Fruit fly (Drosophila melanogaster): ENCODE results near the gene Ca-alpha1T.
A peak's percentile ranks its signal among the peaks of the same experiment; 100 is the strongest.

The Ca-alpha1T gene

DNA sequence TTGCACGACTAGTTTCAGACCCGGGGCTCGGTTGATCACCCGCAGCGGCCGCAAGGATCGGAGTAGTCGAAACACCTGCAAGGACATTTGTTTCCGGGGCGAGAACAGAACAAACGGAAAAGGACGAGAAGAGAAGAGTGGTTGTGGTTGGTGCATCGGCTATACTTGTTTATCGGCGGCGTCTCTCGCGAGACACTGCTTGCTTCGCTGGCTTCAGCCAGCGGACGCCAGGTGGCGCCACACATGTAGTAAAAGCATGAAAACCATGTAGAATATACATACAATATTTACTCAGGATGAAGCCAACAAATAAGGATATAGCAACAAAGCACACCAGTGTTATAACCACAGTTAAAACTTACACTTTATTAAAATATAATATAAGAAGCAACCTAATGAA, 82.4 kb downstream of the Ca-alpha1T start (continued):
- no peak for TF ChIP-seq CG12104 (GFP tag; optimal IDR thresholded peaks at IDR 0.05)
- peak; percentile 44 for TF ChIP-seq Lhr (GFP tag; optimal IDR thresholded peaks at IDR 0.05)
- peak; percentile 70; the same call in 1 of the 2 replicates for TF ChIP-seq sob (GFP tag; IDR thresholded peaks at IDR 0.05)
- TF ChIP-seq pum (GFP tag; optimal IDR thresholded peaks at IDR 0.05): peak; percentile 25
- TF ChIP-seq bigmax (GFP tag; optimal IDR thresholded peaks at IDR 0.05): no peak
- TF ChIP-seq Ssrp (tag; optimal IDR thresholded peaks at IDR 0.05): peak; percentile 16
- no peak for TF ChIP-seq CG1024 (GFP tag; IDR thresholded peaks at IDR 0.05)
- TF ChIP-seq Doc2 (GFP tag; IDR thresholded peaks at IDR 0.05): no peak
- no peak for TF ChIP-seq dan (GFP tag; IDR thresholded peaks at IDR 0.05)
- no peak for TF ChIP-seq CkIIα-i1 (GFP tag; IDR thresholded peaks at IDR 0.05)
- TF ChIP-seq CG31441 (GFP tag; IDR thresholded peaks at IDR 0.05): no peak
- TF ChIP-seq prd (optimal IDR thresholded peaks at IDR 0.05): no peak
- TF ChIP-seq prd (GFP tag; IDR thresholded peaks at IDR 0.05): peak; percentile 55; the same call in 2 of the 3 replicates
- 0 out of 2 replicates have a peak, but pooled peaks have one; percentile 44 for TF ChIP-seq bowl (GFP tag; IDR thresholded peaks at IDR 0.05)

DNA sequence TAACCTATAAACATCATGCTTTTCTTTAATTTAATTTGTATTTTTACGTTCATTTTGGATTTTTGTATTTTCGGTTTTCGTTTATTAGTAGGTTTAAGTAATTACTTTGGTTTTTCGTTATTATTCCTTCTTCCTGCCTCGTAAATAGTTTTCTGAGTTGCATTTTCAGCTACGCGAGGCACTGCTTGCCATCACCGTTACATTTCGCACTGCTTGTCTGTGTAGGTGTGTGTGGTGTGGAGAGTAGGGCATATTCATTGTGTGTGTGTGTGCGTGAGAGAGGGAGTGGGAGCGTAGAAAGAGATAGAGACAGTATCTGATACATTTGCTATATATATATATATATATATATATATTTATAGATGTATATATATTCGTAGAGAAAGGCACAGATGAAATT, 87.6 kb downstream of the Ca-alpha1T start:
- TF ChIP-seq CG31365 (tag; optimal IDR thresholded peaks at IDR 0.05): peak; percentile 93
- TF ChIP-seq twi (tag; optimal IDR thresholded peaks at IDR 0.05): no peak
- TF ChIP-seq inv (GFP tag; IDR thresholded peaks at IDR 0.05; ENCODE audit: partially characterized antibody): no peak
- TF ChIP-seq CG10366 (GFP tag; IDR thresholded peaks at IDR 0.05): no peak
- no peak for TF ChIP-seq Drgx (GFP tag; IDR thresholded peaks at IDR 0.05)
- TF ChIP-seq cg (GFP tag; optimal IDR thresholded peaks at IDR 0.05): peak; percentile 58
- no peak for TF ChIP-seq CG6272 (GFP tag; IDR thresholded peaks at IDR 0.05)
- peak; percentile 63 for TF ChIP-seq stwl (tag; optimal IDR thresholded peaks at IDR 0.05)
- TF ChIP-seq tap (tag; optimal IDR thresholded peaks at IDR 0.05): no peak
- peak; percentile 57 for TF ChIP-seq CTCF (GFP tag; optimal IDR thresholded peaks at IDR 0.05)
- TF ChIP-seq CG2116 (GFP tag; optimal IDR thresholded peaks at IDR 0.05): peak; percentile 43
- peak in 1 of 2 experiments; percentile 18 for TF ChIP-seq Dfd (GFP tag; optimal IDR thresholded peaks at IDR 0.05)
- TF ChIP-seq Tbp (GFP tag; optimal IDR thresholded peaks at IDR 0.05): no peak

DNA sequence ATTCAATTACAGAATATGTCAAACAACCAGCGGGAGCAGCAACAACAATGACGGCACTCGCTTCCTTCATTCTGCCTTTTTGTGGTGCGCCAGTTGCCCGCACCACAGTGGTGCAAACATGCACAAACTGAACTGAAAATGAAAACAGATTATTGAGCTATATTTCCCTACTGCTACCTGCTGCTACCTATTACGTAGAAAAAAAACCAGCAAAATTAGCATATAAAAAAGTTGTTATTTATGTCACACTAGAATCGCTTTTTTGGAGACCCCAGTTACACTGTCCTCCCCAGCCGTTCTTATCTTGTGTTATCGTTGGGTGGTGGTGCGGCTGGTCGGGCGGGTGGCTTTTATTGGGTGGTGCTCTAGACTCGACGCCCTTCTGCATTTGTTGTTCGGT, 94.7 kb downstream of the Ca-alpha1T start:
- peak; percentile 80 for TF ChIP-seq ssp (GFP tag; IDR thresholded peaks at IDR 0.05)
- TF ChIP-seq Aef1 (GFP tag; IDR thresholded peaks at IDR 0.05): peak; percentile 89
- TF ChIP-seq tin (GFP tag; optimal IDR thresholded peaks at IDR 0.05): peak; percentile 78
- TF ChIP-seq CG9609 (GFP tag; optimal IDR thresholded peaks at IDR 0.05): peak; percentile 79
- TF ChIP-seq knrl (GFP tag; IDR thresholded peaks at IDR 0.05; ENCODE audit: partially characterized antibody): 0 out of 3 replicates have a peak, but pooled peaks have one; percentile 37
- peak; percentile 87 for TF ChIP-seq Awh (GFP tag; IDR thresholded peaks at IDR 0.05)
- peak; percentile 84 for TF ChIP-seq bcd (GFP tag; optimal IDR thresholded peaks at IDR 0.05)
- no peak for TF ChIP-seq cas (GFP tag; IDR thresholded peaks at IDR 0.05)
- TF ChIP-seq CG30403 (GFP tag; optimal IDR thresholded peaks at IDR 0.05): peak; percentile 78
- peak; percentile 57; the same call in 1 of the 2 replicates for TF ChIP-seq Lim3 (GFP tag; IDR thresholded peaks at IDR 0.05)
- peak; percentile 87 for TF ChIP-seq ATbp (GFP tag; optimal IDR thresholded peaks at IDR 0.05)
- peak in 1 of 2 experiments; percentile 86 for TF ChIP-seq bsh (GFP tag; optimal IDR thresholded peaks at IDR 0.05)
- TF ChIP-seq da (GFP tag; optimal IDR thresholded peaks at IDR 0.05): no peak
- TF ChIP-seq Abd-B (GFP tag; optimal IDR thresholded peaks at IDR 0.05): peak; percentile 54
- TF ChIP-seq fd64A (GFP tag; optimal IDR thresholded peaks at IDR 0.05): peak; percentile 46
- peak; percentile 62 for TF ChIP-seq CHES-1-like (GFP tag; optimal IDR thresholded peaks at IDR 0.05)
- TF ChIP-seq D19A (tag; optimal IDR thresholded peaks at IDR 0.05): peak; percentile 69
- TF ChIP-seq bigmax (GFP tag; optimal IDR thresholded peaks at IDR 0.05): no peak
- no peak for TF ChIP-seq zf30C (GFP tag; optimal IDR thresholded peaks at IDR 0.05)
- TF ChIP-seq CG6272 (GFP tag; IDR thresholded peaks at IDR 0.05): peak; percentile 82
- peak; percentile 59 for TF ChIP-seq CG31224 (GFP tag; IDR thresholded peaks at IDR 0.05)
- TF ChIP-seq sqz (GFP tag; optimal IDR thresholded peaks at IDR 0.05): no peak
- TF ChIP-seq Adf1 (GFP tag; IDR thresholded peaks at IDR 0.05): peak; percentile 53
- peak; percentile 82 for TF ChIP-seq cwo (GFP tag; optimal IDR thresholded peaks at IDR 0.05)
- TF ChIP-seq eve (GFP tag; optimal IDR thresholded peaks at IDR 0.05): no peak
- peak; percentile 51 for TF ChIP-seq D19B (GFP tag; optimal IDR thresholded peaks at IDR 0.05)
- no peak for TF ChIP-seq CTCF (GFP tag; optimal IDR thresholded peaks at IDR 0.05)

Data from whole organism, embryonic.